Worm (Caenorhabditis elegans) whole organism, L4 larva: ENCODE data around the gene ZK1127.13.

ENCODE experiments used
- F44E2.7 ChIP-seq: fragments of 200-800 bp; sonication (Bioruptor generic); IDR thresholded peaks from 2 replicates; pipeline ENCODE4 v2.1.2; 2022; ENCODE audit warnings: missing genetic modification characterization, missing compliant biosample characterization
- attf-4 ChIP-seq: sonication (generic microtip); optimal IDR thresholded peaks from 3 replicates; lab custom pipeline; 2017; ENCODE audit warnings: missing biosample characterization, missing genetic modification characterization
- ceh-82 ChIP-seq: sonication (generic microtip); optimal IDR thresholded peaks from 2 replicates; lab custom pipeline; 2017; ENCODE audit warnings: missing biosample characterization, missing genetic modification characterization
- daf-16 ChIP-seq, 3 experiments: sonication (generic microtip); optimal IDR thresholded peaks; 2 replicates each; lab custom pipeline; 2016 to 2017; ENCODE audit warnings: missing genetic modification characterization in 3 of 3, missing genetic modification reagents in 3 of 3, mild to moderate bottlenecking in 2 of 3, missing compliant biosample characterization in 2 of 3, missing biosample characterization in 1 of 3, moderate library complexity in 1 of 3
- dmd-6 ChIP-seq: fragments of 200-800 bp; sonication (Bioruptor generic); IDR thresholded peaks from 2 replicates; pipeline ENCODE4 v1.3.6; 2022; ENCODE audit warnings: missing genetic modification reagents, missing genetic modification characterization, missing compliant biosample characterization
- dve-1 ChIP-seq: sonication (generic microtip); optimal IDR thresholded peaks from 2 replicates; lab custom pipeline; 2017; ENCODE audit warnings: antibody characterized with exemption, mild to moderate bottlenecking, missing genetic modification characterization, missing compliant biosample characterization; ENCODE audit not compliant: insufficient read depth
- fos-1 ChIP-seq: fragments of 150-350 bp; optimal IDR thresholded peaks from 2 replicates; lab custom pipeline; 2014; ENCODE audit warnings: missing biosample characterization, missing genetic modification characterization
- hmg-1.1 ChIP-seq: fragments of 200-800 bp; sonication (Bioruptor generic); IDR thresholded peaks from 2 replicates; pipeline ENCODE4 v1.3.6; 2022; ENCODE audit warnings: missing genetic modification reagents, missing genetic modification characterization, missing compliant biosample characterization
- mdl-1 ChIP-seq, 2 experiments: fragments of 150-350 bp in 1 of 2; sonication (generic microtip) in 1 of 2; optimal IDR thresholded peaks; 2 replicates each; lab custom pipeline; 2014 to 2017; ENCODE audit warnings: missing biosample characterization in 2 of 2, missing genetic modification characterization in 2 of 2
- spr-1 ChIP-seq: sonication (generic microtip); optimal IDR thresholded peaks from 2 replicates; lab custom pipeline; 2016; ENCODE audit warnings: mild to moderate bottlenecking, missing genetic modification characterization, missing compliant biosample characterization
- spr-3 ChIP-seq: fragments of 200-800 bp; sonication (Bioruptor generic); optimal IDR thresholded peaks from 2 replicates; lab custom pipeline; 2018; ENCODE audit warnings: mild to moderate bottlenecking, missing genetic modification characterization, missing compliant biosample characterization
- unc-62 ChIP-seq, 3 experiments: fragments of 150-350 bp in 1 of 3; sonication (generic microtip); optimal IDR thresholded peaks in 2 of 3; peaks in 1 of 3; 1 replicate in 1 of 3; 2 replicates in 2 of 3; lab custom pipeline; 2014 to 2017; ENCODE audit warnings: missing biosample characterization in 3 of 3, missing genetic modification characterization in 3 of 3, missing genetic modification reagents in 3 of 3, missing genotype in 1 of 3
- zfp-2 ChIP-seq: sonication (generic microtip); optimal IDR thresholded peaks from 2 replicates; lab custom pipeline; 2016; ENCODE audit warnings: mild to moderate bottlenecking, missing genetic modification characterization, missing compliant biosample characterization

Gene ZK1127.13

DNA sequence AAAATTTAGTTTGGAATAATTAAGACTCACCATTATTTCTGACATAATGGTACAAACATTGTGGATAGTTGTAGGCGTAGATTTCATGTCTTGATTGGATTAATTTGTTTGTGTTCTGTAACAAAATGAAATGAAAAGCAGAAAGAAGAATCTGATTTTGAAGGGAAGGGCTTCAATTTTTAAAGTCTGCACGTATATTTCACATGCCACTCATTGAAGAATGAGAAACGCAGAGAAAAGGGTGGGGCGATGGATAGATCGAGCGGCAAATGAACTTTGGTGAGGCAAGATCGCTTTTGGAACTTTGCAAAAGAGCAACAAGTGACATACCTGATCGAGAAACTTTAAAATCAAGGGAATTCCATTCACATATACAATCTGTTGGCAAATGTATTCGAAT is 49.2 kb downstream of the ZK1127.13 start (continued):
- TF ChIP-seq hmg-1.1 (peak; percentile 14; the same call in 1 of the 2 replicates), dmd-6 (GFP tag; lab: Robert Waterston, UW) (peak; percentile 41), zfp-2 (no peak), fos-1 (tag; lab: Kevin White, UChicago) (no peak), dve-1 (tag; lab: Kevin White, UChicago) (no peak), daf-16 (GFP tag; optimal IDR thresholded peaks at IDR 0.05; lab: Kevin White, UChicago) (no peak), daf-16 (tag; optimal IDR thresholded peaks at IDR 0.05; lab: Kevin White, UChicago) (no peak), attf-4 (tag; lab: Kevin White, UChicago) (no peak), spr-1 (no peak), ceh-82 (tag; lab: Kevin White, UChicago) (no peak)

DNA sequence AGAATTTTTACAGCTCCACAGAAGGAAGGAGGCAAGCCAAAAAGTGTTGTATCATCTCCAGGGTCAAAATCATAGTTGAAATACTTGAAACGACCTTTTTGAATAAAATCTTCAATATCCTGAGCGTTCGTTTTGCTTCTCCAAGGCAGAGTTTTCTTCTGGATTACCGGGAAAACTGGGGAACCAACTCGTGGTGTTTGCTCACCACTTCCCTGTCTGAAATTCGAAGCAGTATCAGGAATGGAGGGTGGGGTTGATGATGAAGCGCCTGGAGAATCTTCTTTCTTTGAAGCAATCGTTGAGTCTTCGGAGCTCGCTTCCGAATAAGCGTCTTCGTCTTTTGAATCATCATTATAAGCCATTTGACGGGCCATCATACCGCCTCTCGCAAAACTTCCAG is 50.0 kb downstream of the ZK1127.13 start:
- TF ChIP-seq spr-3 (no peak), F44E2.7 (GFP tag; lab: Robert Waterston, UW) (no peak), mdl-1 (tag; optimal IDR thresholded peaks at IDR 0.05; lab: Kevin White, UChicago) (no peak), unc-62 (GFP tag; optimal IDR thresholded peaks at IDR 0.05 in 1 of 2; lab: Kevin White, UChicago) (peak in 1 of 2 experiments; percentile 93), unc-62 (tag; optimal IDR thresholded peaks at IDR 0.05; lab: Kevin White, UChicago) (no peak)
